Worm (Caenorhabditis elegans): ENCODE results near the gene C01G10.7.

- TF ChIP-seq unc-62 (GFP tag; optimal IDR thresholded peaks at IDR 0.05) (no peak), ama-1 (optimal IDR thresholded peaks at IDR 0.05) (no peak), ztf-11 (tag; optimal IDR thresholded peaks at IDR 0.05) (no peak), ztf-4 (tag; optimal IDR thresholded peaks at IDR 0.05) (no peak), nhr-11 (tag; optimal IDR thresholded peaks at IDR 0.05) (no peak), mdl-1 (tag; optimal IDR thresholded peaks at IDR 0.05) (no peak), ZK546.5 (tag; optimal IDR thresholded peaks at IDR 0.05) (no peak), fkh-2 (tag; optimal IDR thresholded peaks at IDR 0.05) (no peak), zag-1 (tag; optimal IDR thresholded peaks at IDR 0.05) (no peak), pqm-1 (tag; optimal IDR thresholded peaks at IDR 0.05) (no peak), unc-39 (tag; optimal IDR thresholded peaks at IDR 0.05) (no peak), fos-1 (tag; optimal IDR thresholded peaks at IDR 0.05) (no peak)
These were observed 33.8 kb upstream of the C01G10.7 start for ce11 chrV:15051720-15052119.
